Worm (Caenorhabditis elegans): ENCODE measurements around the gene mps-4.

The mps-4 gene

DNA sequence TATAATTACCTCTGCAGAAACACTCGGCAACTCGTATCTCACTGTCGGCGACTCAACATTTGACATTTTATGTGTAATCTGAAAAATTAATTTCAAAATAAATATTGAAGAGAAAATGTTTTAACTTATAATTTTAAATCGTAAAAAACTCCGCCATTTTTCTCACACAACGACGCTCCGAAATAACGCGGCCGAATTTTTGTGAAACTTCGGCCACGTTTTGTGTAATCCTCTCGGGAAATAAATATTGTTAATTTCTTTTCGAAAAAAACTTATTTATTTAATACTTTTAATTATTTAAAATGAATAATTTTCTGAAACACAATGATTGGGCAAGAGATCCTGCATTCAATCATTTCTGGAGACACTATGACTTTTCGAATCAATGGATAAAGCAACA is 35.8 kb upstream of the mps-4 start, which contains the start of the genes F10E9.7 and F10E9.5 (continued):
- peak; percentile 24 for TF ChIP-seq unc-42 (tag; optimal IDR thresholded peaks at IDR 0.05)
- peak; percentile 93 for TF ChIP-seq ceh-2 (tag; optimal IDR thresholded peaks at IDR 0.05)
- TF ChIP-seq nfya-1 (tag; optimal IDR thresholded peaks at IDR 0.05) = peak; percentile 24
- no peak for TF ChIP-seq pha-4 (tag; optimal IDR thresholded peaks at IDR 0.05)
- no peak for TF ChIP-seq unc-3 (GFP tag; conservative IDR thresholded peaks at IDR 0.05)
- TF ChIP-seq unc-3 (tag; optimal IDR thresholded peaks at IDR 0.05) = peak; percentile 29
- peak; percentile 12 for TF ChIP-seq rnt-1 (tag; optimal IDR thresholded peaks at IDR 0.05)

DNA sequence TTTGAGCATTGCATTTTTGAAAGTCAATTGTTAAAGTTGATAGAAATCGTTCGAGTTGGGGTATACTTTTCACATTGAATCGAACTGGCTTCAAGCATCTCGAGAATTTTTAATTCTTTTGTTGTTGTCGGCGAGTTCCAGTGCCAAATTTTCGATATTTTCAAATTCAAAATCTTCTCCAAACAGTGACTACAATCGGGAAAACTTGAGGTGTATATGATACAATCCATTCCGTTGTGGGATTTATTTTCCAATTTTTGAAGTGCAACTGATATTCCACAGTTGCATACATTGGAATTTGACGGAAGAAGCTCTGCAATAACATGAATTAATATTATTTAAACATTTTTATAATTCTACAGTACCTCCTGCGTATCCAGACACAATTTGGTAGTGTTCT is 34.2 kb upstream of the mps-4 start:
- no peak for TF ChIP-seq che-1 (tag; optimal IDR thresholded peaks at IDR 0.05)
- no peak for TF ChIP-seq pha-2 (tag; optimal IDR thresholded peaks at IDR 0.05)
- no peak for TF ChIP-seq pha-4 (tag; optimal IDR thresholded peaks at IDR 0.05)
- TF ChIP-seq ceh-45 (GFP tag; IDR thresholded peaks at IDR 0.05) = no peak
- TF ChIP-seq tbx-2 (tag; optimal IDR thresholded peaks at IDR 0.05) = no peak
- TF ChIP-seq ahr-1 (tag; optimal IDR thresholded peaks at IDR 0.05) = no peak
- TF ChIP-seq C38D4.7 (GFP tag; optimal IDR thresholded peaks at IDR 0.05) = no peak
- TF ChIP-seq hlh-30 (tag; optimal IDR thresholded peaks at IDR 0.05; ENCODE audit: insufficient read depth) = no peak
- TF ChIP-seq unc-3 (GFP tag; conservative IDR thresholded peaks at IDR 0.05) = no peak
- no peak for TF ChIP-seq unc-3 (tag; optimal IDR thresholded peaks at IDR 0.05)
- TF ChIP-seq ets-4 (tag; optimal IDR thresholded peaks at IDR 0.05) = no peak
- TF ChIP-seq dve-1 (tag; optimal IDR thresholded peaks at IDR 0.05) = no peak
- no peak for TF ChIP-seq rnt-1 (tag; optimal IDR thresholded peaks at IDR 0.05)
- no peak for TF ChIP-seq K09A11.1 (tag; optimal IDR thresholded peaks at IDR 0.05; ENCODE audit: insufficient read depth)
- no peak for TF ChIP-seq sox-2 (GFP tag; IDR thresholded peaks at IDR 0.05)

DNA sequence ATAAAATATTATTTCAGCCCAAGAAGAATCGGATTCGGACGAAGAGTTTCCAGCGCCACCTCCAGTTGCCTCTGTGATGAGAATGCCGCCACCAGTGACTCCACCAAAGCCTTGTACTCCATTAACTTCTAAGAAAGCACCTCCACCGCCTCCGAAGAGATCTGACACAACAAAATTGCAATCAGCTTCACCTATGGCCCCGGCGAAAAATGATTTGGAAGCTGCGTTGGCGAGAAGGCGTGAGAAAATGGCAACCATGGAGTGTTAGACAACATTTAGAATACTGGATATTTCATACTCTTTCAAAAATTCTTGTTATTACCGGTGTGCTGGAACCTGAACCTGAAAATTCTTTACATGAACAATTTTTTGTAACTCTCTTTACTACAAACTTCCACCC is 33.7 kb upstream of the mps-4 start:
- no peak for TF ChIP-seq lim-6 (tag; optimal IDR thresholded peaks at IDR 0.05)
- TF ChIP-seq nhr-232 (tag; optimal IDR thresholded peaks at IDR 0.05) = no peak
- TF ChIP-seq sox-2 (GFP tag; IDR thresholded peaks at IDR 0.05) = no peak
- TF ChIP-seq rnt-1 (tag; optimal IDR thresholded peaks at IDR 0.05) = no peak
- no peak for TF ChIP-seq hlh-15 (tag; optimal IDR thresholded peaks at IDR 0.05)

DNA sequence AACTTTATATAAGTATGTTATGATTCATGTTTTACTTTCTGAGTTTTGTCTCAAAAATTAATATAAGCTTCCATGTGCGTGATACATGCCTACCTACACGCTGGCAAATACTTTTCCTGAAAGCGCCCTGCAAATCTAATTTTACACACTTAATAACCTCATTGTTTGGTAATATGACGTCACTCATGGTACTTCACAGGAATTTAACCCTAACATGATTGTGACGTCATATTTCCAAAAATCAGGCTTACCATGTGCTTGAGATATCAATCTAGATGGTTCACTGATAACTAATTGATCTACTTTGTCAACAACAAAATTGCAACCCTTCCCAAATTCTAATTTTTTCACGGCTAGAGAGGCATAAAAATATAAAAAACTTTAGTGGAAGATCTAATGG is 31.9 kb upstream of the mps-4 start:
- no peak for TF ChIP-seq lim-6 (tag; optimal IDR thresholded peaks at IDR 0.05)
- no peak for TF ChIP-seq npax-4 (tag; optimal IDR thresholded peaks at IDR 0.05)

DNA sequence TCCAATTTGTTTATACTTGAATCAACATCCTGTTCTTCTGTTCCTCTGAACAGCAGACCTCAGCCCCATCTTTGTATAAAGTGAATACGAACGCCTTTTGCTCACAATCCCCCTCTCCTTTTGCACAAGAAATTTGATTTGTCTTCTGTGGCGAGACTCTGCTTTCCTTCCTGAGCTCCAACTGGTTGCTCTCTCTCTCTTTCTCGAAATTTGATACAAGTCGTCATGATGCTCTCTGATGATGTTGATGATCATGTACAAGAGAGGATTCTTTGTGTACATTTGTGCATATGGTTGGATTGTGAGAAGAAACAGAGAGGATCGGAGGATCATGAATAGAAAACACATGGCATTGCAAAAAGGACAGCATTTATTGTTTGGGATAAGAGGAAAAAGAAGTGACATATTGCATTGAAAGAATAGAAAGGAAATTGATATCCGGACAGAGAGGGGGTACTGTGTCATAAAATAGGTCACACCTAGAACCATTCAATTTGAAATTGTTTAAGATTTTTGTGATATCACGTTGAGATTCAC is 29.4 kb upstream of the mps-4 start:
- TF ChIP-seq unc-42 (tag; optimal IDR thresholded peaks at IDR 0.05) (peak; percentile 22), hlh-8 (tag; optimal IDR thresholded peaks at IDR 0.05) (peak; percentile 3), ceh-22 (tag; optimal IDR thresholded peaks at IDR 0.05) (no peak), ceh-14 (tag; optimal IDR thresholded peaks at IDR 0.05) (no peak), ceh-34 (tag; optimal IDR thresholded peaks at IDR 0.05) (peak; percentile 82)

DNA sequence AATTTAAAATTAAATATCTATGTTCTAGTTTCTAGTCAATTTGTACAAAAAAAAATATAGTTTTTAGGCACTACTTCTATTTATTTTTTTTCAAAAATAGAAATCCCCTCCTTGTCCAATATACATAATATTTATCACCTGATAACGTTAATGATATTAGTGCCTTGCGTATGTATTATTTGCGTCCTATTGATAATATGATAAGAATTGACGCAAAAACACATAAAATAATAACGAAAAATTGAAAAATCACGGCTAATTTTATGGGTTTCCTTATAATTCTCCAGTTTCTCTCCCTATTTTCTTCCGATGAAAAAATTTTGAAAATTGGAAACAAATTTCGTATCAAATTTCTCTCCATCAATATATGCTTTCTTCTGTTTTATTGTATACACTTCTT is 28.2 kb upstream of the mps-4 start:
- no peak for TF ChIP-seq fkh-6 (tag; optimal IDR thresholded peaks at IDR 0.05)
- no peak for TF ChIP-seq pax-1 (tag; optimal IDR thresholded peaks at IDR 0.05)
- TF ChIP-seq zip-5 (tag; optimal IDR thresholded peaks at IDR 0.05) = no peak
- TF ChIP-seq nhr-11 (tag; optimal IDR thresholded peaks at IDR 0.05) = no peak
- no peak for TF ChIP-seq pros-1 (tag; optimal IDR thresholded peaks at IDR 0.05)
- TF ChIP-seq dmd-4 (tag; optimal IDR thresholded peaks at IDR 0.05; ENCODE audit: borderline replicate concordance) = no peak
- TF ChIP-seq elt-2 (tag; optimal IDR thresholded peaks at IDR 0.05) = peak; percentile 82
